Fruit fly (Drosophila melanogaster) whole organism, adult: ENCODE measurements around the gene Tsp29Fa.

Experiments used
- CG33017 ChIP-seq: fragments of 200-800 bp; sonication (Bioruptor generic); optimal IDR thresholded peaks from 2 replicates; lab custom pipeline; 2018; ENCODE audit warnings: missing biosample characterization, mild to moderate bottlenecking, missing genetic modification characterization, moderate library complexity
- CG5204 ChIP-seq: fragments of 200-800 bp; sonication (Bioruptor generic); optimal IDR thresholded peaks from 2 replicates; lab custom pipeline; 2016; ENCODE audit warnings: missing biosample characterization, missing genetic modification characterization
- CG7045 ChIP-seq: fragments of 200-800 bp; sonication (Bioruptor generic); optimal IDR thresholded peaks from 2 replicates; lab custom pipeline; 2017; ENCODE audit warnings: missing biosample characterization, mild to moderate bottlenecking, missing genetic modification characterization
- Crg-1 ChIP-seq: fragments of 200-800 bp; sonication (Bioruptor generic); optimal IDR thresholded peaks from 2 replicates; lab custom pipeline; 2016; ENCODE audit warnings: missing biosample characterization, missing genetic modification characterization
- Hr96 ChIP-seq: fragments of 200-800 bp; sonication (Bioruptor generic); optimal IDR thresholded peaks from 2 replicates; lab custom pipeline; 2016; ENCODE audit warnings: missing biosample characterization, missing genetic modification characterization
- kay ChIP-seq: fragments of 200-800 bp; sonication (Bioruptor generic); peaks from one replicate; lab custom pipeline; 2016; ENCODE audit warnings: missing biosample characterization, missing genetic modification characterization, borderline replicate concordance
- pad ChIP-seq: fragments of 200-800 bp; sonication (Bioruptor generic); optimal IDR thresholded peaks from 3 replicates; lab custom pipeline; 2017; ENCODE audit warnings: missing biosample characterization, missing genetic modification characterization, mild to moderate bottlenecking, moderate library complexity, missing genetic modification reagents
- tj ChIP-seq: fragments of 200-800 bp; sonication (Bioruptor generic); optimal IDR thresholded peaks from 3 replicates; lab custom pipeline; 2017; ENCODE audit warnings: missing biosample characterization, mild to moderate bottlenecking, missing genetic modification characterization, moderate library complexity

dm6 chr2L:8975328-8975727, 41.6 kb downstream of the Tsp29Fa start, which contains the start of gene CG9541:
- no peak for TF ChIP-seq kay (GFP tag; lab: Kevin White, UChicago)
- no peak for TF ChIP-seq CG7045
- no peak for TF ChIP-seq pad (GFP tag; lab: Kevin White, UChicago)
- no peak for TF ChIP-seq Hr96 (GFP tag; lab: Kevin White, UChicago)
- no peak for TF ChIP-seq CG33017 (tag; lab: Kevin White, UChicago)
- no peak for TF ChIP-seq tj (GFP tag; lab: Kevin White, UChicago)
- TF ChIP-seq Crg-1 (GFP tag; lab: Kevin White, UChicago), result no peak
- no peak for TF ChIP-seq CG5204
